Worm (Caenorhabditis elegans) whole organism, midembryonic: Measurements from ENCODE around the gene F41H10.5.

Experiments used
- T22C8.4 ChIP-seq: fragments of 200-800 bp; sonication (Bioruptor generic); IDR thresholded peaks from 2 replicates; pipeline ENCODE4 v1.3.6; 2022; ENCODE audit warnings: missing genetic modification characterization, missing compliant biosample characterization
- cog-1 ChIP-seq: sonication (generic microtip); optimal IDR thresholded peaks from 2 replicates; lab custom pipeline; 2016; ENCODE audit warnings: missing genetic modification characterization, missing compliant biosample characterization
- flt-1 ChIP-seq: fragments of 200-800 bp; sonication (Bioruptor generic); IDR thresholded peaks from 2 replicates; pipeline ENCODE4 v1.3.6; 2022; ENCODE audit warnings: missing genetic modification characterization, missing compliant biosample characterization
- klf-2 ChIP-seq: fragments of 200-800 bp; sonication (Bioruptor generic); conservative IDR thresholded peaks from 2 replicates; pipeline ENCODE4 v1.3.6; 2022; ENCODE audit warnings: missing genetic modification reagents, missing genetic modification characterization, missing compliant biosample characterization
- med-1 ChIP-seq: sonication (generic microtip); optimal IDR thresholded peaks from 2 replicates; lab custom pipeline; 2017; ENCODE audit warnings: missing genetic modification characterization, mild to moderate bottlenecking, missing compliant biosample characterization, antibody characterized with exemption, missing genetic modification reagents; ENCODE audit not compliant: insufficient read depth
- ref-1 ChIP-seq: fragments of 200-800 bp; sonication (Bioruptor generic); conservative IDR thresholded peaks from 2 replicates; pipeline ENCODE4 v1.3.6; 2022; ENCODE audit warnings: missing genetic modification reagents, missing genetic modification characterization, missing compliant biosample characterization
- tab-1 ChIP-seq: fragments of 200-800 bp; sonication (Bioruptor generic); IDR thresholded peaks from 2 replicates; pipeline ENCODE4 v1.3.6; 2022; ENCODE audit warnings: missing genetic modification characterization, missing compliant biosample characterization
- ztf-29 ChIP-seq: fragments of 200-800 bp; sonication (Bioruptor generic); IDR thresholded peaks from 2 replicates; pipeline ENCODE4 v1.3.6; 2022; ENCODE audit warnings: missing genetic modification reagents, missing genetic modification characterization, missing compliant biosample characterization

DNA sequence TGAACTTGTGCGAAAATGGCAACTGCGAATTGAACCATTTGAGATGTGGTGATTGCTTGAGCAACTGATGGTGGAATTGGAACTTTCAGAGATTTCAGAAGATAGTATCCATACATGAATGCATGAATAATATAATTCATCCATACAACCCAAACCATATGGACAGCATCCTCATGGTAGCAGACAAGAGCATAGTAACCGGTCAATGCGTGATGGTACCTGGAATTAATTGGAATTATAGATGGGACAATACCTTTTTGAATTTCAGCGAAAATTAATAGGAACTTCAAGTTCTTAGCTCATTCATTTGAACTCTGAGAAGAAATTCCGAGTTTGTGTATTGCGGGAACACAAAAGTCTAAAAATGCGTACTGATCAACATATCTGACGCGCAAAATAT is 14.2 kb downstream of the F41H10.5 start:
- TF ChIP-seq ztf-29 = no peak
- TF ChIP-seq cog-1 = no peak
- no peak for TF ChIP-seq tab-1 (GFP tag; lab: Robert Waterston, UW)
- no peak for TF ChIP-seq T22C8.4 (GFP tag; lab: Robert Waterston, UW)
- no peak for TF ChIP-seq flt-1
- TF ChIP-seq med-1 (GFP tag; lab: Kevin White, UChicago) = no peak
- TF ChIP-seq ref-1 (GFP tag; lab: Robert Waterston, UW) = no peak
- TF ChIP-seq klf-2 (GFP tag; lab: Robert Waterston, UW) = no peak
